Fruit fly (Drosophila melanogaster) ovary, adult (tissue): ENCODE data around the gene CG6414.

ENCODE experiments used
- CG17801 ChIP-seq: fragments of 200-800 bp; optimal IDR thresholded peaks from 2 replicates; lab custom pipeline; 2019; ENCODE audit warnings: missing biosample characterization, mild to moderate bottlenecking, missing genetic modification characterization, moderate library complexity; ENCODE audit not compliant: partially characterized antibody

The CG6414 gene

dm6 chrX:3931669-3932068 is 39.5 kb downstream of the CG6414 start:
- TF ChIP-seq CG17801 (GFP tag; lab: Kevin White, UChicago): no peak

DNA sequence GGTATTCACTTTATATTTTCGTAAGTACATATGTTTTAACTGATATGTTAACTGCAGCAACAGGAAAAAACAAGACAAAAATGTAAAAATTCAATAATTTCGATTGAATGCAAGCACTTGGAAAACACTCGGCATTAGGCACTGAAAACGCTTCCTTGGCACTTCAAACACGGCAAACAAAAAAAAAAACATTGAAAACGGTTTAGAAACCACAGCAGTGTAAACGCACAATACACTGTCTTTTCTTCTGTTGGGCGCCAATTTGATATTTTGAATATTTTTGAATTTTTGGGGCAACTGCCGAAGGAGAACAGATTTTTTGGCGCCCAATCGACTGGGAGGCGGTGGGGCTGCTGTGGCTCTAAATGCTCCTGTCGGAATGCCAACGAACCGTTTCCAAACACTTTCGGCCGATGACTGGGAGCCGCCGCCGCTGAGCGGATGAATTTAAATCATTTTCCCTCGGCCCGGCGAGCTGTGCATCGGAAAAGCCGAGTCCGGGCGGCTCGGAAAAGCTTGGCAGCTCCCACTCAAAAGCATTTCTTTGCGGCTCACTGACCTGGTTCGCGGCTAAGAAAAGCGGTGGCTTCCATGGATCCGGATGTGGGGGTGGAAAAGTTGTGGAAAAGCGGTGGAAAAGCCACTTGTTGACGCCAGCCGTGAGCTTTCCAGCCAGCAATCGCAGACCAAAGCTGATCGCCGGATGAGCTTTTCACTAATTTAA is 40.5 kb downstream of the CG6414 start, which contains the start of gene CG42541:
Gene CG42541, minus strand, starts transcription at position 51 of the 724 bp plus-strand sequence.
- no peak for TF ChIP-seq CG17801 (GFP tag; lab: Kevin White, UChicago)

DNA sequence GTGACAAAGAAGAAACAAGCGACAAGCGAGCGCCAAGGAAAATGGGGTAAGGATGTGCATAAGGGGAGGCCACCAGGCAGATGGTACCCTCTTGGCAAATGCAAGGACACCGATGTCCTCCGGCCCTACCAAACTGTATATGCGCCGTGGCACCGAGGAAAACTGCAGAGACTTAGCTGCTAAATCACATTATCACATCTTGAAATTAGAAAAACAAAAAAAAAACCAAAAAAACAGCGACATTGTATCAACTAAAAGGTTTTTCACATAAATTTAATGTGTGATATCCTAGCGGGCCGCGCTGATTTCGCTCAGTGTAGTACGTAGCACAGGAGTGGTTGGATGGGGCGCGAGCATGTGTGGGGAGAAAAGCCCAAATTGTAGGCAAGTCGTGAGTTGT is 42.6 kb downstream of the CG6414 start:
- TF ChIP-seq CG17801 (GFP tag; lab: Kevin White, UChicago): no peak
